Worm (Caenorhabditis elegans) whole organism, L4 larva: ENCODE results near the gene sre-26.

ENCODE experiments used
- ama-1 ChIP-seq: fragments of 150-350 bp; optimal IDR thresholded peaks from 2 replicates; lab custom pipeline; 2014; ENCODE audit warnings: inconsistent platforms, mixed read lengths
- hif-1 ChIP-seq, 2 experiments: sonication (generic microtip); optimal IDR thresholded peaks; 2 replicates each; lab custom pipeline; 2016 to 2017; ENCODE audit warnings: missing compliant biosample characterization in 2 of 2, missing genetic modification characterization in 2 of 2, missing genetic modification reagents in 2 of 2, missing genotype in 2 of 2, mild to moderate bottlenecking in 1 of 2
- lin-39 ChIP-seq: fragments of 150-350 bp; optimal IDR thresholded peaks from 2 replicates; lab custom pipeline; 2014; ENCODE audit warnings: missing biosample characterization, missing genetic modification reagents, missing genetic modification characterization
- snpc-4 ChIP-seq: fragments of 150-350 bp; optimal IDR thresholded peaks from 2 replicates; lab custom pipeline; 2014; ENCODE audit warnings: missing biosample characterization, missing genetic modification characterization

ce11 chrII:12429743-12430142 lies 9.4 kb upstream of the sre-26 start, which contains the start of gene Y57A10C.8:
- TF ChIP-seq hif-1 (tag; optimal IDR thresholded peaks at IDR 0.05; lab: Kevin White, UChicago): no peak
- TF ChIP-seq ama-1: no peak
- no peak for TF ChIP-seq lin-39 (tag; lab: Kevin White, UChicago)
- no peak for TF ChIP-seq snpc-4
